Worm (Caenorhabditis elegans) whole organism, midembryonic: ENCODE data around the gene T07G12.3.

Experiments used
- T22C8.4 ChIP-seq: fragments of 200-800 bp; sonication (Bioruptor generic); IDR thresholded peaks from 2 replicates; pipeline ENCODE4 v1.3.6; 2022; ENCODE audit warnings: missing genetic modification characterization, missing compliant biosample characterization
- cog-1 ChIP-seq: sonication (generic microtip); optimal IDR thresholded peaks from 2 replicates; lab custom pipeline; 2016; ENCODE audit warnings: missing genetic modification characterization, missing compliant biosample characterization
- flt-1 ChIP-seq: fragments of 200-800 bp; sonication (Bioruptor generic); IDR thresholded peaks from 2 replicates; pipeline ENCODE4 v1.3.6; 2022; ENCODE audit warnings: missing genetic modification characterization, missing compliant biosample characterization
- med-1 ChIP-seq: sonication (generic microtip); optimal IDR thresholded peaks from 2 replicates; lab custom pipeline; 2017; ENCODE audit warnings: missing genetic modification characterization, mild to moderate bottlenecking, missing compliant biosample characterization, antibody characterized with exemption, missing genetic modification reagents; ENCODE audit not compliant: insufficient read depth
- ref-1 ChIP-seq: fragments of 200-800 bp; sonication (Bioruptor generic); conservative IDR thresholded peaks from 2 replicates; pipeline ENCODE4 v1.3.6; 2022; ENCODE audit warnings: missing genetic modification reagents, missing genetic modification characterization, missing compliant biosample characterization
- tab-1 ChIP-seq: fragments of 200-800 bp; sonication (Bioruptor generic); IDR thresholded peaks from 2 replicates; pipeline ENCODE4 v1.3.6; 2022; ENCODE audit warnings: missing genetic modification characterization, missing compliant biosample characterization

DNA sequence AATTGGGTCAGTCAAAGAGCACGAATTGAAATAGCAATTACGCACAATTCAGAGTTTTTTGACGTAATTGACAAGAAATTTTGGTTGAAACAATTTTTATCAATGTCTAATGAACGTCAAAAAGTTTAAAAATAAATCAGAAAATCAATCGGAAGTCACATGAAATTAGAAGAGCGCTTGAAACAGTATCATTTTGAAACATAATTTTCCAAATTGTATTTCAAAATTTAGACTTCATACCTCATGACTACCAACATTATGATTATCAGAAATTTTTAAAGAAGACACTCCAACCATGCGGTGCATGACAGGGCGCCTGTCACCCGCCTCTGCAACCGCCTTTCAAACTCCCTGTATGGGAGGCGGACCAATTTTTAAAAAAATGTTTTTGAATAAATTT, 20.5 kb upstream of the T07G12.3 start:
- TF ChIP-seq flt-1 (GFP tag; lab: Robert Waterston, UW) (no peak), tab-1 (GFP tag; lab: Robert Waterston, UW) (no peak), T22C8.4 (GFP tag; lab: Robert Waterston, UW) (no peak), ref-1 (GFP tag; lab: Robert Waterston, UW) (no peak), cog-1 (tag; lab: Kevin White, UChicago) (no peak), med-1 (no peak)
